Fruit fly (Drosophila melanogaster): ENCODE data around the gene Pak3.

Pak3 gene

DNA sequence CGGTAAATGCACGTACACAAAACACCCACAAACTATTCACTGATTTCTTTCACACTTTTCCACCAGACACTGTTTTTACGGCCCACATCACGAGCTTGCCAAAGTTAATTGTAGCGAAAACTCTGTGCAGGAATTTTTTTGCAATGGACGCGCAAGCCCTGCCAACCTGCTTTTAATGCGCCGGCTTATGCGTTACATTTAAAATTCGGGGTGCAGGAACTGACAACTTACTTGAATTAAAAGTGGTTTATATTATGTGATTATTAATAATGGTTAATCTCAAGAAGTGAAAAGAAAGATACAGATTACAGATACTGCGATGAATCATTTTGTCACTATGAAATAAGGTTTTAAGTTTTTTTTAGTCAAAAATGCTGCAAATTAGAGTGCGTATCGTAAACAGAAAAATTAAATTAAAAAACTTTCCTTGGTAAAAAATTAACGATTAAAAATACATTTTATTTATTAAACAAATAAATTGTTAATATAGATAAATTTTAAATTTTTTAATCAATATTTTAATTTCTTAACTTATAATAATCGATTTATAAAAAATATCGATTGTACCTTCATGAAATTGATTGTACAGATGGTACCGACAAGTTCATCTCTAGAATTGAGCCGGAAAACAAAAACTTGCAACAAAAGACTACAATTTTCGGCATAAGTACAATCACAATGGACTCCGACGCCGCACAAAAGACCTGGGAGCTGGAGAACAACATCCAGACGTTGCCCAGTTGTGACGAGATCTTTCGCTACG, 16.1 kb upstream of the Pak3 start, which contains the start of the genes CG42232 and CSN5 (continued):
- TF ChIP-seq CG2129 (GFP tag; IDR thresholded peaks at IDR 0.05; ENCODE audit: partially characterized antibody): no peak; the same call in 1 of the 2 replicates
- peak; percentile 4 for TF ChIP-seq cato (GFP tag; optimal IDR thresholded peaks at IDR 0.05; ENCODE audit: borderline replicate concordance)
- peak; percentile 55 for TF ChIP-seq CG12155 (GFP tag; optimal IDR thresholded peaks at IDR 0.05)
- TF ChIP-seq tup (GFP tag; optimal IDR thresholded peaks at IDR 0.05): peak; percentile 9
- TF ChIP-seq Ssrp (tag; optimal IDR thresholded peaks at IDR 0.05): peak; percentile 64
- TF ChIP-seq kni (GFP tag; optimal IDR thresholded peaks at IDR 0.05): no peak
- TF ChIP-seq tll (GFP tag; optimal IDR thresholded peaks at IDR 0.05): peak in 1 of 2 experiments; percentile 28
- no peak for TF ChIP-seq pita (GFP tag; optimal IDR thresholded peaks at IDR 0.05)
- TF ChIP-seq CG13894 (tag; optimal IDR thresholded peaks at IDR 0.05): no peak
- TF ChIP-seq CG1647 (GFP tag; optimal IDR thresholded peaks at IDR 0.05): peak; percentile 46
- TF ChIP-seq Hr3 (GFP tag; optimal IDR thresholded peaks at IDR 0.05): peak; percentile 72
- no peak for TF ChIP-seq CG4707 (GFP tag; optimal IDR thresholded peaks at IDR 0.05)
- peak; percentile 41 for TF ChIP-seq tio (GFP tag; optimal IDR thresholded peaks at IDR 0.05)
- TF ChIP-seq trem (tag; optimal IDR thresholded peaks at IDR 0.05): peak; percentile 99
- peak; percentile 54 for TF ChIP-seq HLH54F (GFP tag; optimal IDR thresholded peaks at IDR 0.05)
- peak; percentile 67 for TF ChIP-seq CG8924 (tag; optimal IDR thresholded peaks at IDR 0.05)
- TF ChIP-seq CG13123 (GFP tag; optimal IDR thresholded peaks at IDR 0.05): peak; percentile 32
- peak; percentile 27; the same call in 1 of the 2 replicates for TF ChIP-seq bbx (GFP tag; IDR thresholded peaks at IDR 0.05; ENCODE audit: partially characterized antibody)
- no peak for TF ChIP-seq fd102C (GFP tag; optimal IDR thresholded peaks at IDR 0.05)
- peak; percentile 12 for TF ChIP-seq shn (GFP tag; optimal IDR thresholded peaks at IDR 0.05)
- peak; percentile 44 for TF ChIP-seq zfh2 (GFP tag; optimal IDR thresholded peaks at IDR 0.05)
- peak; percentile 99 for TF ChIP-seq nerfin-1 (tag; optimal IDR thresholded peaks at IDR 0.05)
- TF ChIP-seq CG15514 (GFP tag; optimal IDR thresholded peaks at IDR 0.05): peak; percentile 59
- peak; percentile 42 for TF ChIP-seq CG33557 (GFP tag; optimal IDR thresholded peaks at IDR 0.05)
- no peak for TF ChIP-seq CG2678 (tag; optimal IDR thresholded peaks at IDR 0.05)
- TF ChIP-seq CoRest (tag; optimal IDR thresholded peaks at IDR 0.05): peak; percentile 79
- TF ChIP-seq CHES-1-like (GFP tag; optimal IDR thresholded peaks at IDR 0.05): peak; percentile 26
- no peak for TF ChIP-seq CG7556 (GFP tag; optimal IDR thresholded peaks at IDR 0.05)
- no peak for TF ChIP-seq CG6683 (GFP tag; optimal IDR thresholded peaks at IDR 0.05)
- peak; percentile 75 for TF ChIP-seq CG4424 (GFP tag; optimal IDR thresholded peaks at IDR 0.05)
- peak; percentile 51; the same call in 1 of the 2 replicates for TF ChIP-seq sisA (GFP tag; IDR thresholded peaks at IDR 0.05)
- no peak for TF ChIP-seq hkb (optimal IDR thresholded peaks at IDR 0.05)
- TF ChIP-seq hkb (GFP tag; IDR thresholded peaks at IDR 0.05): peak; percentile 51; the same call in 1 of the 2 replicates
- TF ChIP-seq p53 (GFP tag; optimal IDR thresholded peaks at IDR 0.05): peak; percentile 49
- peak; percentile 52 for TF ChIP-seq pum (GFP tag; optimal IDR thresholded peaks at IDR 0.05)
- TF ChIP-seq Atf-2 (GFP tag; optimal IDR thresholded peaks at IDR 0.05): peak; percentile 22
- peak; percentile 46 for TF ChIP-seq Dp (GFP tag; optimal IDR thresholded peaks at IDR 0.05)
- TF ChIP-seq CG1603 (tag; optimal IDR thresholded peaks at IDR 0.05): no peak
- TF ChIP-seq CG13287 (GFP tag; IDR thresholded peaks at IDR 0.05; ENCODE audit: partially characterized antibody): peak; percentile 61
- TF ChIP-seq CG9727 (GFP tag; optimal IDR thresholded peaks at IDR 0.05): peak; percentile 68
- no peak for TF ChIP-seq CG15011 (GFP tag; optimal IDR thresholded peaks at IDR 0.05)
- TF ChIP-seq D19B (GFP tag; optimal IDR thresholded peaks at IDR 0.05): no peak
- TF ChIP-seq pros (GFP tag; optimal IDR thresholded peaks at IDR 0.05): no peak
- 0 out of 3 replicates have a peak, but pooled peaks have one; percentile 19 for TF ChIP-seq dysf (GFP tag; IDR thresholded peaks at IDR 0.05)
